Worm (Caenorhabditis elegans): ENCODE measurements around the gene fkb-4.

ce11 chrV:12811126-12811525 is 24.2 kb upstream of the fkb-4 start, which contains the start of gene ZC443.2:
- no peak for TF ChIP-seq nhr-11 (tag; optimal IDR thresholded peaks at IDR 0.05)
- TF ChIP-seq ceh-2 (tag; optimal IDR thresholded peaks at IDR 0.05): no peak
- no peak for TF ChIP-seq sox-2 (GFP tag; IDR thresholded peaks at IDR 0.05)
- TF ChIP-seq nfya-1 (tag; optimal IDR thresholded peaks at IDR 0.05): peak; percentile 7
- no peak for TF ChIP-seq rnt-1 (tag; optimal IDR thresholded peaks at IDR 0.05)
- no peak for TF ChIP-seq ceh-22 (tag; optimal IDR thresholded peaks at IDR 0.05)
- TF ChIP-seq K09A11.1 (tag; optimal IDR thresholded peaks at IDR 0.05; ENCODE audit: insufficient read depth): no peak
- TF ChIP-seq ceh-9 (tag; optimal IDR thresholded peaks at IDR 0.05): no peak
- TF ChIP-seq npax-4 (tag; optimal IDR thresholded peaks at IDR 0.05): no peak
